Worm (Caenorhabditis elegans) whole organism, young adult: ENCODE measurements around the gene sod-1.

Experiments
- B0019.2 ChIP-seq: fragments of 200-800 bp; sonication (Bioruptor generic); conservative IDR thresholded peaks from 2 replicates; pipeline ENCODE4 v1.3.6; 2022; ENCODE audit warnings: missing genetic modification reagents, missing genetic modification characterization, missing compliant biosample characterization
- F37B4.10 ChIP-seq: fragments of 200-800 bp; sonication (Bioruptor generic); IDR thresholded peaks from 2 replicates; pipeline ENCODE4 v1.3.6; 2022; ENCODE audit warnings: missing genetic modification characterization, missing compliant biosample characterization
- F49E8.2 ChIP-seq: sonication (generic microtip); optimal IDR thresholded peaks from 3 replicates; lab custom pipeline; 2017; ENCODE audit warnings: missing genetic modification characterization, mild to moderate bottlenecking, missing compliant biosample characterization, antibody characterized with exemption, moderate library complexity; ENCODE audit not compliant: insufficient read depth
- F55B11.4 ChIP-seq: sonication (generic microtip); optimal IDR thresholded peaks from 2 replicates; lab custom pipeline; 2016; ENCODE audit warnings: missing compliant biosample characterization, missing genetic modification characterization, borderline replicate concordance; ENCODE audit not compliant: insufficient read depth
- F57C9.4 ChIP-seq: sonication (generic microtip); optimal IDR thresholded peaks from 2 replicates; lab custom pipeline; 2017; ENCODE audit warnings: mild to moderate bottlenecking, missing genetic modification characterization, missing compliant biosample characterization
- K12H6.12 ChIP-seq: fragments of 200-800 bp; sonication (Bioruptor generic); optimal IDR thresholded peaks from 2 replicates; lab custom pipeline; 2018; ENCODE audit warnings: mild to moderate bottlenecking, missing genetic modification characterization, missing compliant biosample characterization
- T26A5.8 ChIP-seq: sonication (generic microtip); optimal IDR thresholded peaks from 2 replicates; lab custom pipeline; 2016; ENCODE audit warnings: missing genetic modification characterization, missing compliant biosample characterization
- Y67H2A.10 ChIP-seq: fragments of 200-800 bp; sonication (Bioruptor generic); conservative IDR thresholded peaks from 2 replicates; pipeline ENCODE4 v1.3.6; 2022; ENCODE audit warnings: missing genetic modification reagents, missing genetic modification characterization, missing compliant biosample characterization
- ama-1 ChIP-seq, 3 experiments: fragments of 150-350 bp in 1 of 3; sonication (generic microtip) in 2 of 3; optimal IDR thresholded peaks; 2 replicates each; lab custom pipeline; 2014 to 2018; ENCODE audit warnings: missing biosample characterization in 2 of 3, missing genetic modification characterization in 2 of 3, missing genetic modification reagents in 2 of 3
- atf-7 ChIP-seq: sonication (generic microtip); optimal IDR thresholded peaks from 2 replicates; lab custom pipeline; 2017; ENCODE audit warnings: mild to moderate bottlenecking, missing genetic modification characterization, missing compliant biosample characterization
- bed-1 ChIP-seq: fragments of 200-800 bp; sonication (Bioruptor generic); IDR thresholded peaks from 2 replicates; pipeline ENCODE4 v1.3.6; 2022; ENCODE audit warnings: missing genetic modification reagents, missing genetic modification characterization, missing compliant biosample characterization
- ceh-27 ChIP-seq: fragments of 200-800 bp; sonication (Bioruptor generic); optimal IDR thresholded peaks from 2 replicates; lab custom pipeline; 2018; ENCODE audit warnings: mild to moderate bottlenecking, missing genetic modification characterization, moderate library complexity, missing compliant biosample characterization
- ceh-58 ChIP-seq: fragments of 200-800 bp; sonication (Bioruptor generic); IDR thresholded peaks from 2 replicates; pipeline ENCODE4 v1.3.6; 2022; ENCODE audit warnings: missing genetic modification characterization, missing compliant biosample characterization
- ceh-79 ChIP-seq: sonication (generic microtip); optimal IDR thresholded peaks from 2 replicates; lab custom pipeline; 2017; ENCODE audit warnings: mild to moderate bottlenecking, missing genetic modification characterization, missing compliant biosample characterization
- ceh-91 ChIP-seq: fragments of 200-800 bp; sonication (Bioruptor generic); IDR thresholded peaks from 2 replicates; pipeline ENCODE4 v1.3.6; 2022; ENCODE audit warnings: missing genetic modification reagents, missing genetic modification characterization, missing compliant biosample characterization
- chd-7 ChIP-seq: sonication (generic microtip); optimal IDR thresholded peaks from 2 replicates; lab custom pipeline; 2016; ENCODE audit warnings: mild to moderate bottlenecking, missing genetic modification characterization, moderate library complexity, missing compliant biosample characterization
- dpl-1 ChIP-seq: fragments of 150-350 bp; optimal IDR thresholded peaks from 2 replicates; lab custom pipeline; 2014; ENCODE audit warnings: missing biosample characterization, missing genetic modification reagents, missing genetic modification characterization
- egrh-3 ChIP-seq: fragments of 200-800 bp; sonication (Bioruptor generic); IDR thresholded peaks from 2 replicates; pipeline ENCODE4 v1.3.6; 2022; ENCODE audit warnings: missing genetic modification reagents, missing genetic modification characterization, missing compliant biosample characterization
- ekl-4 ChIP-seq: fragments of 200-800 bp; sonication (Bioruptor generic); IDR thresholded peaks from 2 replicates; pipeline ENCODE4 v1.3.6; 2022; ENCODE audit warnings: missing genetic modification reagents, missing genetic modification characterization, missing compliant biosample characterization
- fkh-3 ChIP-seq: sonication (generic microtip); optimal IDR thresholded peaks from 2 replicates; lab custom pipeline; 2016; ENCODE audit warnings: mild to moderate bottlenecking, missing genetic modification characterization, missing compliant biosample characterization
- him-1 ChIP-seq: sonication (generic microtip); optimal IDR thresholded peaks from 2 replicates; lab custom pipeline; 2016; ENCODE audit warnings: missing genotype, missing genetic modification reagents, missing genetic modification characterization, missing compliant biosample characterization
- hrde-1 ChIP-seq: sonication (generic microtip); optimal IDR thresholded peaks from 2 replicates; lab custom pipeline; 2016; ENCODE audit warnings: missing genetic modification characterization, mild to moderate bottlenecking, missing compliant biosample characterization, moderate library complexity, missing genotype, missing genetic modification reagents, borderline replicate concordance
- let-607 ChIP-seq, 2 experiments: fragments of 200-800 bp in 1 of 2; sonication (Bioruptor generic) in 1 of 2; sonication (generic microtip) in 1 of 2; optimal IDR thresholded peaks; 2 replicates each; lab custom pipeline; 2016 to 2018; ENCODE audit warnings: mild to moderate bottlenecking in 2 of 2, missing compliant biosample characterization in 2 of 2, missing genetic modification characterization in 2 of 2, moderate library complexity in 2 of 2, missing genotype in 1 of 2
- lin-35 ChIP-seq, 3 experiments: fragments of 150-350 bp in 2 of 3; sonication (generic microtip) in 1 of 3; optimal IDR thresholded peaks; 2 replicates each; lab custom pipeline; 2014 to 2018; ENCODE audit warnings: missing biosample characterization in 3 of 3, missing genetic modification characterization in 3 of 3, missing genetic modification reagents in 3 of 3
- lir-1 ChIP-seq: fragments of 200-800 bp; sonication (Bioruptor generic); conservative IDR thresholded peaks from 2 replicates; pipeline ENCODE4 v1.3.6; 2022; ENCODE audit warnings: missing genetic modification reagents, missing genetic modification characterization, missing compliant biosample characterization
- lsl-1 ChIP-seq: fragments of 200-800 bp; sonication (Bioruptor generic); optimal IDR thresholded peaks from 2 replicates; lab custom pipeline; 2018; ENCODE audit warnings: mild to moderate bottlenecking, missing genetic modification characterization, moderate library complexity, missing compliant biosample characterization
- madf-10 ChIP-seq: sonication (generic microtip); optimal IDR thresholded peaks from 2 replicates; lab custom pipeline; 2016; ENCODE audit warnings: mild to moderate bottlenecking, missing genetic modification characterization, missing compliant biosample characterization
- madf-3 ChIP-seq: fragments of 200-800 bp; sonication (Bioruptor generic); IDR thresholded peaks from 2 replicates; pipeline ENCODE4 v1.3.6; 2022; ENCODE audit warnings: missing genetic modification reagents, missing genetic modification characterization, missing compliant biosample characterization
- mel-28 ChIP-seq: sonication (generic microtip); optimal IDR thresholded peaks from 2 replicates; lab custom pipeline; 2016; ENCODE audit warnings: borderline replicate concordance, mild to moderate bottlenecking, missing genetic modification characterization, missing compliant biosample characterization
- nhr-80 ChIP-seq: sonication (generic microtip); optimal IDR thresholded peaks from 2 replicates; lab custom pipeline; 2016; ENCODE audit warnings: missing genetic modification characterization, missing compliant biosample characterization
- pbrm-1 ChIP-seq: fragments of 200-800 bp; sonication (Bioruptor generic); IDR thresholded peaks from 2 replicates; pipeline ENCODE4 v1.3.6; 2022; ENCODE audit warnings: missing genetic modification reagents, missing genetic modification characterization, missing compliant biosample characterization
- pha-4 ChIP-seq: fragments of 150-350 bp; sonication (generic microtip); optimal IDR thresholded peaks from 2 replicates; lab custom pipeline; 2014; ENCODE audit warnings: missing biosample characterization, missing genetic modification reagents, missing genetic modification characterization
- sdz-38 ChIP-seq: sonication (generic microtip); optimal IDR thresholded peaks from 2 replicates; lab custom pipeline; 2016; ENCODE audit warnings: missing genotype, missing genetic modification characterization, missing compliant biosample characterization
- snpc-1.3 ChIP-seq: sonication (generic microtip); optimal IDR thresholded peaks from 2 replicates; lab custom pipeline; 2017; ENCODE audit warnings: missing genetic modification characterization, mild to moderate bottlenecking, missing compliant biosample characterization, antibody characterized with exemption, moderate library complexity, missing genotype, missing genetic modification reagents; ENCODE audit not compliant: insufficient read depth
- snpc-3.4 ChIP-seq: sonication (generic microtip); optimal IDR thresholded peaks from 2 replicates; lab custom pipeline; 2017; ENCODE audit warnings: missing genetic modification characterization, mild to moderate bottlenecking, missing compliant biosample characterization, antibody characterized with exemption, moderate library complexity, missing genotype, missing genetic modification reagents
- snpc-4 ChIP-seq, 5 experiments: fragments of 150-350 bp in 1 of 5; sonication (generic microtip) in 4 of 5; optimal IDR thresholded peaks; 2 replicates each; lab custom pipeline; 2014 to 2018; ENCODE audit warnings: missing genetic modification characterization in 5 of 5, missing biosample characterization in 3 of 5, antibody characterized with exemption in 2 of 5, mild to moderate bottlenecking in 2 of 5, missing compliant biosample characterization in 2 of 5, missing genotype in 2 of 5, moderate library complexity in 2 of 5, missing genetic modification reagents in 1 of 5
- sptf-2 ChIP-seq: fragments of 200-800 bp; sonication (Bioruptor generic); optimal IDR thresholded peaks from 2 replicates; lab custom pipeline; 2018; ENCODE audit warnings: mild to moderate bottlenecking, missing genetic modification characterization, missing compliant biosample characterization
- tbp1 ChIP-seq: fragments of 200-800 bp; sonication (Bioruptor generic); optimal IDR thresholded peaks from 2 replicates; lab custom pipeline; 2018; ENCODE audit warnings: mild to moderate bottlenecking, missing genetic modification characterization, missing compliant biosample characterization
- tbx-9 ChIP-seq: sonication (generic microtip); optimal IDR thresholded peaks from 2 replicates; lab custom pipeline; 2016; ENCODE audit warnings: borderline replicate concordance, missing genetic modification characterization, inconsistent platforms, missing compliant biosample characterization
- tlf-1 ChIP-seq: fragments of 200-800 bp; sonication (Bioruptor generic); optimal IDR thresholded peaks from 2 replicates; lab custom pipeline; 2018; ENCODE audit warnings: mild to moderate bottlenecking, missing genetic modification characterization, missing compliant biosample characterization
- zfh-2 ChIP-seq: fragments of 200-800 bp; sonication (Bioruptor generic); conservative IDR thresholded peaks from 2 replicates; pipeline ENCODE4 v1.3.6; 2022; ENCODE audit warnings: missing genetic modification reagents, missing genetic modification characterization, missing compliant biosample characterization
- ztf-25 ChIP-seq: fragments of 200-800 bp; sonication (Bioruptor generic); IDR thresholded peaks from 2 replicates; pipeline ENCODE4 v1.3.6; 2022; ENCODE audit warnings: missing genetic modification reagents, missing genetic modification characterization, missing compliant biosample characterization

sod-1 gene

DNA sequence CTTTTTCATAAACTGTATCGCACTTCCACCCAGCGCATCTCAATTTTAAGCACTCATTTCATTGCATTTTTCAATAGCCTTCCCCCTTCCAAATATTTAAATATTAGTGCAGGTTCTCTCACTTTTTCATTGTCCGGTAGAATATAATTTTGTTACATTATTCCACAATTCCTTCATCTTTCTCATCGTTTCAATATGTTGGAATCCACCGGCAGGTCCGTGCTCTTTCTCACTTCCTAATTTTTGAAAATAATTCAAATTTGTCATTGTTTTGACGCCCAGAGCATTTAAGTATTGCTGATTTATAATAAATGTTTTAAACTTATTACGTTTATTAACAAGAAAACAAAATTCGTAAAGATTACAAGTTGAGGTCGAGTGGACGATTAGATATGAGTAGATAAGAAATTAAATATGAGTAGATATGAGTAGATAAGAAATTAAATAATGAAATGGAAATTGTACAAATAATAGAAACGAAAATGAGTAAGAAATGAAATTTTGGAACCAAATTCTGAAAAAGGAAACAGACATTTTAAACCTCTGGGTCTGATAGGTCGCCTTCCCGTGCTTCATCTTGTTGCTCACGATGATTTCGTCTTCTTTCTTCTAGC is 18.5 kb downstream of the sod-1 start:
- no peak for TF ChIP-seq snpc-3.4 (tag; lab: Kevin White, UChicago)
- no peak for TF ChIP-seq lir-1 (GFP tag; lab: Robert Waterston, UW)
- TF ChIP-seq chd-7 (tag; lab: Kevin White, UChicago): no peak
- TF ChIP-seq snpc-1.3: peak; percentile 16
- TF ChIP-seq madf-10 (tag; lab: Kevin White, UChicago): no peak
- no peak for TF ChIP-seq ama-1 (optimal IDR thresholded peaks at IDR 0.05; lab: Kevin White, UChicago)
- no peak for TF ChIP-seq ama-1 (GFP tag; optimal IDR thresholded peaks at IDR 0.05; lab: Kevin White, UChicago)
- no peak for TF ChIP-seq madf-3 (GFP tag; lab: Robert Waterston, UW)
- TF ChIP-seq sdz-38 (tag; lab: Kevin White, UChicago): no peak
- 0 out of 2 replicates have a peak, but pooled peaks have one; percentile 43 for TF ChIP-seq ekl-4 (GFP tag; lab: Robert Waterston, UW)
- TF ChIP-seq him-1 (tag; lab: Kevin White, UChicago): peak; percentile 98
- TF ChIP-seq F37B4.10 (GFP tag; lab: Robert Waterston, UW): no peak
- 0 out of 2 replicates have a peak, but pooled peaks have one; percentile 24 for TF ChIP-seq pbrm-1 (GFP tag; lab: Robert Waterston, UW)

DNA sequence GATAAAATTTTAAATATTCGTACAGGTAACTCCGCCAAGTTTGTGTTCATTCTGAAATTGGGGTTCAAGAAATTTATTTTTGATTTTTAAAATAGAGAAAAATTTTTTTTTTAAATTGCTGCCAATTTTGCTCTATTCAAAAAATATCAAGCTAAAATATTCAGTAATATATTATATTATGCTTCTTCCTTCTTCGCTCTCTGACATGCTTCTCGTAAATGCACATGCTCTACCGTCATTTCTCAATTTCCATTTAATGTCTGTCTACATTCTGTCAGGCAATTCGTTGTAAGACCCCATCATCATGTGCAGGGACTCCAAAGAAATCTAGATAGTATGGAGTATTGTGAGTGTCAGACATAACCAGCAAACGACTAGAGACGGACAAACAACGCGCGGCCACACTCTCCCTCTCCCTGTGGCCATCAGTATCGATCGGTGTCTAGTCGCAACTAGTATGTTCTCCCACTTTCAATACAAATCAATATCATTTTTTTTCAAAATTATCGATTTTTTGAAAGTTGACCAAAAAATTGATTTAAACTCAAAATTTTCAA is 22.4 kb downstream of the sod-1 start, which contains the start of the genes malt-1 and ceh-38:
Gene malt-1 (minus strand): TSS at position 51 of the 557 bp plus-strand sequence.
Gene ceh-38 (plus strand): TSS at position 277 of the 557 bp plus-strand sequence.
- TF ChIP-seq F37B4.10 (GFP tag; lab: Robert Waterston, UW) (no peak), egrh-3 (GFP tag; lab: Robert Waterston, UW) (no peak), K12H6.12 (tag; lab: Kevin White, UChicago) (peak; percentile 94), bed-1 (GFP tag; lab: Robert Waterston, UW) (no peak), atf-7 (tag; lab: Kevin White, UChicago) (peak; percentile 79), pha-4 (no peak), nhr-80 (tag; lab: Kevin White, UChicago) (peak; percentile 90), ceh-91 (GFP tag; lab: Robert Waterston, UW) (no peak), ceh-79 (no peak), sptf-2 (GFP tag; lab: Kevin White, UChicago) (no peak), ceh-27 (GFP tag; lab: Kevin White, UChicago) (peak; percentile 83), dpl-1 (GFP tag; lab: Kevin White, UChicago) (peak; percentile 20), tbx-9 (tag; lab: Kevin White, UChicago) (no peak), ztf-25 (GFP tag; lab: Robert Waterston, UW) (no peak), B0019.2 (GFP tag; lab: Robert Waterston, UW) (no peak), snpc-1.3 (peak; percentile 5), tbp1 (peak; percentile 65), ekl-4 (GFP tag; lab: Robert Waterston, UW) (peak; percentile 81), sdz-38 (tag; lab: Kevin White, UChicago) (no peak), F55B11.4 (tag; lab: Kevin White, UChicago) (no peak), mel-28 (tag; lab: Kevin White, UChicago) (no peak), lsl-1 (GFP tag; lab: Kevin White, UChicago) (no peak), F57C9.4 (tag; lab: Kevin White, UChicago) (no peak), F49E8.2 (tag; lab: Kevin White, UChicago) (no peak), T26A5.8 (no peak), Y67H2A.10 (peak; percentile 63; the same call in 1 of the 2 replicates), tlf-1 (GFP tag; lab: Kevin White, UChicago) (peak; percentile 76), let-607 (tag; optimal IDR thresholded peaks at IDR 0.05; lab: Kevin White, UChicago) (peak; percentile 58 to 77), pbrm-1 (GFP tag; lab: Robert Waterston, UW) (peak; percentile 84), ceh-58 (GFP tag; lab: Robert Waterston, UW) (no peak), chd-7 (tag; lab: Kevin White, UChicago) (peak; percentile 67), zfh-2 (GFP tag; lab: Robert Waterston, UW) (peak; percentile 66; the same call in 1 of the 2 replicates), snpc-4 (GFP tag; optimal IDR thresholded peaks at IDR 0.05; lab: Kevin White, UChicago) (peak; percentile 5), snpc-4 (tag; optimal IDR thresholded peaks at IDR 0.05; lab: Kevin White, UChicago) (peak; percentile 81 to 89 (median 86)), him-1 (tag; lab: Kevin White, UChicago) (no peak), fkh-3 (no peak), hrde-1 (no peak), lin-35 (GFP tag; optimal IDR thresholded peaks at IDR 0.05; lab: Kevin White, UChicago) (peak in 1 of 3 experiments; percentile 63)
